Worm (Caenorhabditis elegans) whole organism, late embryonic: ENCODE measurements around the gene cpsf-1.

Experiments used
- K09A11.1 ChIP-seq: sonication (generic microtip); optimal IDR thresholded peaks from 2 replicates; lab custom pipeline; 2017; ENCODE audit warnings: antibody characterized with exemption, mild to moderate bottlenecking, missing genetic modification characterization, missing compliant biosample characterization; ENCODE audit not compliant: insufficient read depth
- ceh-22 ChIP-seq: sonication (generic microtip); optimal IDR thresholded peaks from 2 replicates; lab custom pipeline; 2017; ENCODE audit warnings: missing biosample characterization, missing genetic modification characterization

DNA sequence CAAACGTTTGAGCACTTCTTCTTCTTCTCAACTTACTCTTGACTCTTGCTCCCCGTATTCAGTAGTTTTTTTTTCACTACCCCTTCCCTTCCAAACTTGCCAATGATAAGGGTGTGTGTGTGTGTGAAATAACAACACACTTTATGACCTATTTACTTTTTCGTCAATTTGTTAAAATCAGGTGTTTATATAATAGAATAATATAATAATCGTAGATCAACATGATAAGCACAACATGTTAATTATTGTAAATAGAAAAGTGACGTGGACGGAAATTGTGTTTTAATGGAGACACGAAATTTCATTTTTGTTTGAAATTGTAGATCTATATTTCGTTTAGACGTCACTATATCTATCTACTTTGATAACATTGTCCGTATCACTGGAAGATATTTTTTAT, 47.5 kb upstream of the cpsf-1 start:
- TF ChIP-seq K09A11.1 (no peak), ceh-22 (tag; lab: Kevin White, UChicago) (no peak)
